Fruit fly (Drosophila melanogaster) whole organism, prepupa: ENCODE data around the gene Hs2st.

ENCODE experiments used
- CG11762 ChIP-seq: fragments of 200-800 bp; sonication (Bioruptor generic); optimal IDR thresholded peaks from 3 replicates; lab custom pipeline; 2016; ENCODE audit warnings: missing biosample characterization, missing genetic modification characterization; ENCODE audit not compliant: insufficient read depth
- CG16779 ChIP-seq: fragments of 200-800 bp; sonication (Bioruptor generic); optimal IDR thresholded peaks from 3 replicates; lab custom pipeline; 2017; ENCODE audit warnings: missing biosample characterization, mild to moderate bottlenecking, missing genetic modification characterization
- CG3919 ChIP-seq: fragments of 200-800 bp; sonication (Bioruptor generic); optimal IDR thresholded peaks from 3 replicates; lab custom pipeline; 2016; ENCODE audit warnings: missing biosample characterization, missing genetic modification characterization
- CG4318 ChIP-seq: fragments of 200-800 bp; sonication (Bioruptor generic); optimal IDR thresholded peaks from 3 replicates; lab custom pipeline; 2017; ENCODE audit warnings: missing biosample characterization, mild to moderate bottlenecking, missing genetic modification characterization
- CG6163 ChIP-seq: fragments of 200-800 bp; sonication (Bioruptor generic); IDR thresholded peaks from 3 replicates; pipeline ENCODE4 v1.3.6; 2022; ENCODE audit warnings: missing biosample characterization, missing genetic modification characterization
- CG6792 ChIP-seq: fragments of 200-800 bp; sonication (Bioruptor generic); optimal IDR thresholded peaks from 3 replicates; lab custom pipeline; 2016; ENCODE audit warnings: missing biosample characterization, missing genetic modification characterization
- Eip75B ChIP-seq: fragments of 200-800 bp; sonication (Bioruptor generic); optimal IDR thresholded peaks from 3 replicates; lab custom pipeline; 2016; ENCODE audit warnings: missing biosample characterization, missing genetic modification characterization
- Eip78C ChIP-seq: fragments of 200-800 bp; sonication (Bioruptor generic); peaks from one replicate; lab custom pipeline; 2016; ENCODE audit warnings: missing biosample characterization, missing genetic modification characterization
- achi ChIP-seq: fragments of 200-800 bp; sonication (Bioruptor generic); optimal IDR thresholded peaks from 3 replicates; lab custom pipeline; 2016; ENCODE audit warnings: missing biosample characterization, missing genetic modification characterization
- cyc ChIP-seq: fragments of 200-800 bp; sonication (Bioruptor generic); optimal IDR thresholded peaks from 3 replicates; lab custom pipeline; 2016; ENCODE audit warnings: missing biosample characterization, missing genetic modification characterization
- fkh ChIP-seq: fragments of 200-800 bp; sonication (Bioruptor generic); optimal IDR thresholded peaks from 3 replicates; lab custom pipeline; 2017; ENCODE audit warnings: missing biosample characterization, mild to moderate bottlenecking, missing genetic modification characterization, moderate library complexity
- pdm3 ChIP-seq: fragments of 200-800 bp; sonication (Bioruptor generic); optimal IDR thresholded peaks from 3 replicates; lab custom pipeline; 2016; ENCODE audit warnings: missing biosample characterization, missing genetic modification characterization
- salr ChIP-seq, 2 experiments: fragments of 200-800 bp; sonication (Bioruptor generic); optimal IDR thresholded peaks; 3 replicates each; lab custom pipeline; 2016 to 2018; ENCODE audit warnings: missing biosample characterization in 2 of 2, missing genetic modification characterization in 2 of 2, mild to moderate bottlenecking in 1 of 2

DNA sequence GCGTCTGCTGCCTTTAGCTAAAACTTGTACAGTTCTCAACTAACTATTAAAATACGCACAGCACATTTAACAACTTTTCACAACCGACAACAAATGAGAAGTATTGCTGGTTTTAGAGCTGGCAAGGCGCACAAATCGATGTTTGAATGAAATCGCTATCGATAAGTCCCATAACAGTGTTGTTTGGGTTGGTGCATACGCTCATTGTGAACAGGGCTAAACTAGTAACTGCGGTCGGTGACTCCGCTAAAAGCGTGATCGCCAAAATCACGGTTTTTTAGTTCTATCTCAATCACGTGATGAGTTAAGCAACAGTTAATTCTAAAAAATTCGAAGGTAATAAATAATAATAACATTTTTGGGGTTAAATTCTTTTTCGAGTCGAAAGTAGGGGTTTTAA, 8.8 kb upstream of the Hs2st start, which contains the start of gene Top2:
- no peak for TF ChIP-seq CG11762 (GFP tag; lab: Kevin White, UChicago)
- TF ChIP-seq CG16779 (tag; lab: Kevin White, UChicago): no peak
- no peak for TF ChIP-seq Eip75B (GFP tag; lab: Kevin White, UChicago)
- no peak for TF ChIP-seq CG6792 (GFP tag; lab: Kevin White, UChicago)
- TF ChIP-seq Eip78C (GFP tag; lab: Kevin White, UChicago): no peak
- TF ChIP-seq achi (GFP tag; lab: Kevin White, UChicago): no peak
- TF ChIP-seq CG4318 (GFP tag; lab: Kevin White, UChicago): no peak
- no peak for TF ChIP-seq fkh (GFP tag; lab: Kevin White, UChicago)
- TF ChIP-seq cyc (GFP tag; lab: Kevin White, UChicago): peak; percentile 27
- TF ChIP-seq CG3919 (GFP tag; lab: Kevin White, UChicago): no peak
- TF ChIP-seq salr (GFP tag; optimal IDR thresholded peaks at IDR 0.05; lab: Kevin White, UChicago): no peak
- no peak for TF ChIP-seq CG6163 (GFP tag; lab: Robert Waterston, UW)
- no peak for TF ChIP-seq pdm3 (GFP tag; lab: Kevin White, UChicago)
